Worm (Caenorhabditis elegans) whole organism, young adult: ENCODE measurements around the gene F47B8.13.
"Not testable (repeated sequence)": the region's sequence is repeated elsewhere in the genome, so short reads cannot be mapped to it uniquely, and the experiment has no call there.

Source experiments
- B0336.3 ChIP-seq: fragments of 200-800 bp; sonication (Bioruptor generic); IDR thresholded peaks from 2 replicates; pipeline ENCODE4 v1.3.6; 2022; ENCODE audit warnings: missing genetic modification characterization, missing compliant biosample characterization
- F10E7.11 ChIP-seq: sonication (generic microtip); optimal IDR thresholded peaks from 2 replicates; lab custom pipeline; 2017; ENCODE audit warnings: mild to moderate bottlenecking, missing genetic modification characterization, moderate library complexity, missing compliant biosample characterization
- F22D6.2 ChIP-seq: sonication (generic microtip); optimal IDR thresholded peaks from 2 replicates; lab custom pipeline; 2016; ENCODE audit warnings: mild to moderate bottlenecking, missing genetic modification characterization, missing compliant biosample characterization
- F33H1.4 ChIP-seq: fragments of 200-800 bp; sonication (Bioruptor generic); IDR thresholded peaks from 2 replicates; pipeline ENCODE4 v1.3.6; 2022; ENCODE audit warnings: missing genetic modification reagents, missing genetic modification characterization, missing compliant biosample characterization
- F57A8.1 ChIP-seq: fragments of 200-800 bp; sonication (Bioruptor generic); optimal IDR thresholded peaks from 2 replicates; lab custom pipeline; 2018; ENCODE audit warnings: mild to moderate bottlenecking, missing genetic modification characterization, moderate library complexity, missing compliant biosample characterization
- K12H6.12 ChIP-seq: fragments of 200-800 bp; sonication (Bioruptor generic); optimal IDR thresholded peaks from 2 replicates; lab custom pipeline; 2018; ENCODE audit warnings: mild to moderate bottlenecking, missing genetic modification characterization, missing compliant biosample characterization
- Y53F4B.3 ChIP-seq: fragments of 200-800 bp; sonication (Bioruptor generic); IDR thresholded peaks from 2 replicates; pipeline ENCODE4 v1.3.6; 2022; ENCODE audit warnings: missing genetic modification reagents, missing genetic modification characterization, missing compliant biosample characterization
- akir-1 ChIP-seq: fragments of 200-800 bp; sonication (Bioruptor generic); optimal IDR thresholded peaks from 2 replicates; lab custom pipeline; 2018; ENCODE audit warnings: mild to moderate bottlenecking, missing genetic modification characterization, moderate library complexity, missing compliant biosample characterization
- aptf-2 ChIP-seq: fragments of 200-800 bp; sonication (Bioruptor generic); conservative IDR thresholded peaks from 2 replicates; pipeline ENCODE4 v1.3.6; 2022; ENCODE audit warnings: missing genetic modification reagents, missing genetic modification characterization, missing compliant biosample characterization
- aptf-3 ChIP-seq: fragments of 200-800 bp; sonication (Bioruptor generic); IDR thresholded peaks from 2 replicates; pipeline ENCODE4 v1.3.6; 2022; ENCODE audit warnings: missing genetic modification characterization, missing compliant biosample characterization
- athp-1 ChIP-seq: sonication (generic microtip); optimal IDR thresholded peaks from 2 replicates; lab custom pipeline; 2017; ENCODE audit warnings: mild to moderate bottlenecking, missing genetic modification characterization, missing compliant biosample characterization
- ccch-3 ChIP-seq: fragments of 200-800 bp; sonication (Bioruptor generic); optimal IDR thresholded peaks from 2 replicates; lab custom pipeline; 2018; ENCODE audit warnings: mild to moderate bottlenecking, missing genetic modification characterization, missing compliant biosample characterization
- cebp-2 ChIP-seq: fragments of 200-800 bp; sonication (Bioruptor generic); IDR thresholded peaks from 2 replicates; pipeline ENCODE4 v1.3.6; 2022; ENCODE audit warnings: missing genetic modification characterization, missing compliant biosample characterization
- chd-7 ChIP-seq: sonication (generic microtip); optimal IDR thresholded peaks from 2 replicates; lab custom pipeline; 2016; ENCODE audit warnings: mild to moderate bottlenecking, missing genetic modification characterization, moderate library complexity, missing compliant biosample characterization
- efl-1 ChIP-seq: fragments of 150-350 bp; optimal IDR thresholded peaks from 2 replicates; lab custom pipeline; 2014; ENCODE audit warnings: missing biosample characterization, missing genetic modification reagents, missing genetic modification characterization
- fkh-3 ChIP-seq: sonication (generic microtip); optimal IDR thresholded peaks from 2 replicates; lab custom pipeline; 2016; ENCODE audit warnings: mild to moderate bottlenecking, missing genetic modification characterization, missing compliant biosample characterization
- gei-17 ChIP-seq: fragments of 200-800 bp; sonication (Bioruptor generic); optimal IDR thresholded peaks from 2 replicates; lab custom pipeline; 2018; ENCODE audit warnings: mild to moderate bottlenecking, missing genetic modification characterization, missing compliant biosample characterization
- let-526 ChIP-seq: fragments of 200-800 bp; sonication (Bioruptor generic); IDR thresholded peaks from 2 replicates; pipeline ENCODE4 v1.3.6; 2022; ENCODE audit warnings: missing genetic modification reagents, missing genetic modification characterization, missing compliant biosample characterization
- lin-26 ChIP-seq: fragments of 200-800 bp; sonication (Bioruptor generic); IDR thresholded peaks from 2 replicates; pipeline ENCODE4 v1.3.6; 2022; ENCODE audit warnings: missing genetic modification reagents, missing genetic modification characterization, missing compliant biosample characterization
- lsl-1 ChIP-seq: fragments of 200-800 bp; sonication (Bioruptor generic); optimal IDR thresholded peaks from 2 replicates; lab custom pipeline; 2018; ENCODE audit warnings: mild to moderate bottlenecking, missing genetic modification characterization, moderate library complexity, missing compliant biosample characterization
- madf-8 ChIP-seq: fragments of 200-800 bp; sonication (Bioruptor generic); conservative IDR thresholded peaks from 2 replicates; pipeline ENCODE4 v1.3.6; 2022; ENCODE audit warnings: missing genetic modification reagents, missing genetic modification characterization, missing compliant biosample characterization
- mcd-1 ChIP-seq: fragments of 200-800 bp; sonication (Bioruptor generic); IDR thresholded peaks from 2 replicates; pipeline ENCODE4 v1.3.6; 2022; ENCODE audit warnings: missing genetic modification reagents, missing genetic modification characterization, missing compliant biosample characterization
- nfya-2 ChIP-seq: fragments of 200-800 bp; sonication (Bioruptor generic); IDR thresholded peaks from 2 replicates; pipeline ENCODE4 v1.3.6; 2022; ENCODE audit warnings: missing genetic modification reagents, missing genetic modification characterization, missing compliant biosample characterization
- nhr-27 ChIP-seq: fragments of 200-800 bp; sonication (Bioruptor generic); optimal IDR thresholded peaks from 2 replicates; lab custom pipeline; 2018; ENCODE audit warnings: mild to moderate bottlenecking, missing genetic modification characterization, moderate library complexity, missing compliant biosample characterization
- nhr-80 ChIP-seq: sonication (generic microtip); optimal IDR thresholded peaks from 2 replicates; lab custom pipeline; 2016; ENCODE audit warnings: missing genetic modification characterization, missing compliant biosample characterization
- nhr-90 ChIP-seq: sonication (generic microtip); optimal IDR thresholded peaks from 2 replicates; lab custom pipeline; 2016; ENCODE audit warnings: missing genotype, mild to moderate bottlenecking, missing genetic modification characterization, missing compliant biosample characterization
- pha-4 ChIP-seq: fragments of 150-350 bp; sonication (generic microtip); optimal IDR thresholded peaks from 2 replicates; lab custom pipeline; 2014; ENCODE audit warnings: missing biosample characterization, missing genetic modification reagents, missing genetic modification characterization
- sdz-38 ChIP-seq: sonication (generic microtip); optimal IDR thresholded peaks from 2 replicates; lab custom pipeline; 2016; ENCODE audit warnings: missing genotype, missing genetic modification characterization, missing compliant biosample characterization
- sea-2 ChIP-seq: fragments of 200-800 bp; sonication (Bioruptor generic); IDR thresholded peaks from 2 replicates; pipeline ENCODE4 v1.3.6; 2022; ENCODE audit warnings: missing genetic modification characterization, missing compliant biosample characterization
- snpc-3.4 ChIP-seq: sonication (generic microtip); optimal IDR thresholded peaks from 2 replicates; lab custom pipeline; 2017; ENCODE audit warnings: missing genetic modification characterization, mild to moderate bottlenecking, missing compliant biosample characterization, antibody characterized with exemption, moderate library complexity, missing genotype, missing genetic modification reagents
- tbp1 ChIP-seq: fragments of 200-800 bp; sonication (Bioruptor generic); optimal IDR thresholded peaks from 2 replicates; lab custom pipeline; 2018; ENCODE audit warnings: mild to moderate bottlenecking, missing genetic modification characterization, missing compliant biosample characterization
- unc-130 ChIP-seq: sonication (generic microtip); optimal IDR thresholded peaks from 2 replicates; lab custom pipeline; 2016; ENCODE audit warnings: missing genetic modification reagents, missing genetic modification characterization, missing compliant biosample characterization
- zim-3 ChIP-seq: sonication (generic microtip); optimal IDR thresholded peaks from 2 replicates; lab custom pipeline; 2017; ENCODE audit warnings: mild to moderate bottlenecking, missing genetic modification characterization, moderate library complexity, missing compliant biosample characterization
- ztf-3 ChIP-seq: fragments of 200-800 bp; sonication (Bioruptor generic); optimal IDR thresholded peaks from 2 replicates; lab custom pipeline; 2018; ENCODE audit warnings: mild to moderate bottlenecking, missing genetic modification characterization, missing compliant biosample characterization

Gene F47B8.13

ce11 chrV:14311115-14311514, 8.4 kb downstream of the F47B8.13 start, which contains the start of gene ddn-3:
Gene ddn-3, minus strand, starts transcription at chrV:14311215.
- TF ChIP-seq K12H6.12 (tag; lab: Kevin White, UChicago) (no peak), akir-1 (GFP tag; lab: Kevin White, UChicago) (no peak), sea-2 (GFP tag; lab: Robert Waterston, UW) (no peak), pha-4 (tag; lab: Kevin White, UChicago) (no peak), Y53F4B.3 (GFP tag; lab: Robert Waterston, UW) (no peak), nhr-90 (no peak), F33H1.4 (GFP tag; lab: Robert Waterston, UW) (no peak), chd-7 (no peak), cebp-2 (GFP tag; lab: Robert Waterston, UW) (no peak), aptf-2 (GFP tag; lab: Robert Waterston, UW) (no peak), lsl-1 (GFP tag; lab: Kevin White, UChicago) (no peak), B0336.3 (GFP tag; lab: Robert Waterston, UW) (no peak), F57A8.1 (no peak), zim-3 (tag; lab: Kevin White, UChicago) (no peak), sdz-38 (tag; lab: Kevin White, UChicago) (no peak), gei-17 (GFP tag; lab: Kevin White, UChicago) (no peak), F10E7.11 (tag; lab: Kevin White, UChicago) (no peak), athp-1 (tag; lab: Kevin White, UChicago) (no peak), nhr-27 (no peak), unc-130 (no peak)

- TF ChIP-seq efl-1 (GFP tag; lab: Kevin White, UChicago); let-526 (GFP tag; lab: Robert Waterston, UW); lin-26 (GFP tag; lab: Robert Waterston, UW): not testable (repeated sequence)
Measured at ce11 chrV:14309632-14310031, 9.9 kb downstream of the F47B8.13 start, which contains the start of gene F14D7.14. Gene F14D7.14, plus strand, starts transcription at chrV:14309932.

- TF ChIP-seq let-526 (GFP tag; lab: Robert Waterston, UW); tbp1; nfya-2 (GFP tag; lab: Robert Waterston, UW): not testable (repeated sequence)
Measured at ce11 chrV:14308164-14308563, 11.4 kb downstream of the F47B8.13 start, which contains the start of gene spig-5. Gene spig-5, plus strand, starts transcription at chrV:14308464.

- not testable (repeated sequence) for TF ChIP-seq aptf-3; fkh-3 (tag; lab: Kevin White, UChicago); F57A8.1
Measured at ce11 chrV:14306771-14307170, 12.8 kb downstream of the F47B8.13 start, which contains the start of gene spig-4. Gene spig-4, minus strand, starts transcription at chrV:14306871.

ce11 chrV:14301076-14301475, 18.5 kb downstream of the F47B8.13 start, which contains the start of gene F14D7.6:
Gene F14D7.6, plus strand, starts transcription at chrV:14301413.
- no peak for TF ChIP-seq aptf-3
- no peak for TF ChIP-seq ccch-3 (GFP tag; lab: Kevin White, UChicago)
- TF ChIP-seq madf-8 = no peak
- no peak for TF ChIP-seq snpc-3.4
- TF ChIP-seq F22D6.2 = no peak
- TF ChIP-seq ztf-3 = no peak
- TF ChIP-seq nhr-80 (tag; lab: Kevin White, UChicago) = peak; percentile 21
- TF ChIP-seq mcd-1 (GFP tag; lab: Robert Waterston, UW) = no peak
- TF ChIP-seq, all 124 proteins: peak for 1
